Fruit fly (Drosophila melanogaster): ENCODE measurements around the gene Ugt302K1.

DNA sequence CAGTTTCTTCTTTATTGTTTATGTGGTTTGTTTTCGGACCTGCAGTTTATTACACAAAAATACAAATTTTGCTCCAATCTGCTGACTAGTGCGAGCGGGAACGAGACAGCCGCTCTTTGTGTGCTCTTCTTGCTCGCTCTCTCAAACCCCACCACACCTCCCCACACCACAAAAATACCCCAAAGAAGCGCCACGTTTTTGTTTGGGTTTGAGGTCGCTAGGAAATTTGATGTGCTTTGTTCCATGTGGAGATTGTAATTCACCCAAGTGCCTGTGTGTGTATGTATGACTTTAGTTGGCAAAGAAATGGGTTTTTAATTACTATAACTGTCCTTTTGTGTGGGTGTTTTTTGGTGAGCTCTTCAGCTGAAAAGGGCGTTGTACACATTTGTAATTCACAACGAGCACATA is 44.4 kb upstream of the Ugt302K1 start:
- TF ChIP-seq fd96Ca (GFP tag; IDR thresholded peaks at IDR 0.05), result peak; percentile 47; the same call in 1 of the 3 replicates
- no peak for TF ChIP-seq CG10348 (GFP tag; IDR thresholded peaks at IDR 0.05)
- TF ChIP-seq CG14655 (GFP tag; optimal IDR thresholded peaks at IDR 0.05), result no peak
- no peak for TF ChIP-seq CG8301 (tag; optimal IDR thresholded peaks at IDR 0.05)

All from whole organism, pupa.